Worm (Caenorhabditis elegans): ENCODE data around the gene clec-246.

- no peak for TF ChIP-seq ama-1 (optimal IDR thresholded peaks at IDR 0.05)
- TF ChIP-seq ets-7 (tag; optimal IDR thresholded peaks at IDR 0.05): no peak
- TF ChIP-seq tbx-11 (GFP tag; IDR thresholded peaks at IDR 0.05): no peak
- no peak for TF ChIP-seq flt-1 (GFP tag; IDR thresholded peaks at IDR 0.05)
- TF ChIP-seq sea-1 (GFP tag; conservative IDR thresholded peaks at IDR 0.05): no peak
Observed at ce11 chrV:18235808-18236207, 46.5 kb downstream of the clec-246 start.

Measured in whole organism, early embryonic.